Fruit fly (Drosophila melanogaster) whole organism, embryonic: ENCODE measurements around the gene shv.

Experiments used
- Abd-B ChIP-seq: fragments of 200-800 bp; sonication (Bioruptor generic); optimal IDR thresholded peaks from 2 replicates; lab custom pipeline; 2018; ENCODE audit warnings: missing biosample characterization, mild to moderate bottlenecking, missing genetic modification characterization, moderate library complexity
- Atf-2 ChIP-seq: fragments of 200-800 bp; sonication (Bioruptor generic); optimal IDR thresholded peaks from 2 replicates; lab custom pipeline; 2016; ENCODE audit warnings: missing biosample characterization, missing genetic modification characterization
- CG1233 ChIP-seq: fragments of 200-800 bp; sonication (Bioruptor generic); optimal IDR thresholded peaks from 4 replicates; lab custom pipeline; 2018; ENCODE audit warnings: missing biosample characterization, mild to moderate bottlenecking, missing genetic modification characterization
- CG14441 ChIP-seq: fragments of 200-800 bp; sonication (Bioruptor generic); IDR thresholded peaks from 2 replicates; pipeline ENCODE4 v1.3.6; 2022; ENCODE audit warnings: missing biosample characterization, missing genetic modification characterization
- CG15011 ChIP-seq: fragments of 200-800 bp; sonication (Bioruptor generic); optimal IDR thresholded peaks from 3 replicates; lab custom pipeline; 2018; ENCODE audit warnings: missing biosample characterization, mild to moderate bottlenecking, missing genetic modification characterization
- CG17359 ChIP-seq: fragments of 200-800 bp; sonication (Bioruptor generic); optimal IDR thresholded peaks from 3 replicates; lab custom pipeline; 2018; ENCODE audit warnings: missing biosample characterization, mild to moderate bottlenecking, missing genetic modification characterization, moderate library complexity
- CG2129 ChIP-seq: fragments of 200-800 bp; sonication (Bioruptor generic); IDR thresholded peaks from 2 replicates; pipeline ENCODE4 v1.3.6; 2022; ENCODE audit warnings: missing biosample characterization, missing genetic modification characterization; ENCODE audit not compliant: partially characterized antibody
- CG32532 ChIP-seq: fragments of 200-800 bp; sonication (Bioruptor generic); IDR thresholded peaks from 2 replicates; pipeline ENCODE4 v1.3.6; 2022; ENCODE audit warnings: missing biosample characterization, missing genetic modification characterization
- CG3726 ChIP-seq: fragments of 200-800 bp; sonication (Bioruptor generic); IDR thresholded peaks from 3 replicates; pipeline ENCODE4, ENCODE4 v1.3.6; 2022; ENCODE audit warnings: missing biosample characterization, missing genetic modification characterization
- CG5245 ChIP-seq: fragments of 200-800 bp; sonication (Bioruptor generic); optimal IDR thresholded peaks from 3 replicates; lab custom pipeline; 2016; ENCODE audit warnings: missing biosample characterization, missing genetic modification characterization
- Drgx ChIP-seq: fragments of 200-800 bp; sonication (Bioruptor generic); IDR thresholded peaks from 2 replicates; pipeline ENCODE4 v1.3.6; 2022; ENCODE audit warnings: missing biosample characterization, missing genetic modification characterization
- HHEX ChIP-seq: fragments of 200-800 bp; sonication (Bioruptor generic); optimal IDR thresholded peaks from 3 replicates; lab custom pipeline; 2017; ENCODE audit warnings: missing biosample characterization, mild to moderate bottlenecking, missing genetic modification characterization, missing genetic modification reagents
- Hr51 ChIP-seq, 2 experiments: fragments of 200-800 bp; sonication (Bioruptor generic); optimal IDR thresholded peaks; 2 replicates in 1 of 2; 3 replicates in 1 of 2; lab custom pipeline; 2016 to 2018; ENCODE audit warnings: missing biosample characterization in 2 of 2, missing genetic modification characterization in 2 of 2, mild to moderate bottlenecking in 1 of 2, moderate library complexity in 1 of 2
- MBD-R2 ChIP-seq: fragments of 200-800 bp; sonication (Bioruptor generic); IDR thresholded peaks from 2 replicates; pipeline ENCODE4 v1.3.6; 2022; ENCODE audit warnings: missing biosample characterization, missing genetic modification characterization
- Nf-YA ChIP-seq: fragments of 200-800 bp; sonication (Bioruptor generic); IDR thresholded peaks from 2 replicates; pipeline ENCODE4 v1.3.6; 2022; ENCODE audit warnings: missing biosample characterization, missing genetic modification characterization
- Pdp1 ChIP-seq, 2 experiments: fragments of 200-800 bp; sonication (Bioruptor generic); optimal IDR thresholded peaks; 3 replicates each; lab custom pipeline; 2016; ENCODE audit warnings: missing biosample characterization in 2 of 2, missing genetic modification characterization in 2 of 2, mild to moderate bottlenecking in 1 of 2, moderate library complexity in 1 of 2
- Poxn ChIP-seq: fragments of 200-800 bp; sonication (Bioruptor generic); IDR thresholded peaks from 2 replicates; pipeline ENCODE4 v1.3.6; 2022; ENCODE audit warnings: missing biosample characterization, missing genetic modification characterization
- Ravus ChIP-seq: fragments of 200-800 bp; sonication (Bioruptor generic); IDR thresholded peaks from 2 replicates; pipeline ENCODE4 v1.3.6; 2022; ENCODE audit warnings: missing biosample characterization, missing genetic modification characterization
- Sry-δ ChIP-seq: fragments of 200-800 bp; sonication (Bioruptor generic); optimal IDR thresholded peaks from 2 replicates; lab custom pipeline; 2016; ENCODE audit warnings: missing biosample characterization, missing genetic modification characterization
- Trl ChIP-seq, 3 experiments: fragments of >200 bp in 2 of 3; fragments of 200-800 bp in 1 of 3; sonication (Bioruptor generic) in 1 of 3; optimal IDR thresholded peaks; 2 replicates in 1 of 3; 3 replicates in 2 of 3; lab custom pipeline; 2016 to 2017; ENCODE audit warnings: missing biosample characterization in 1 of 3, missing genetic modification characterization in 1 of 3
- ac ChIP-seq: fragments of 200-800 bp; sonication (Bioruptor generic); optimal IDR thresholded peaks from 3 replicates; lab custom pipeline; 2017; ENCODE audit warnings: missing biosample characterization, mild to moderate bottlenecking, missing genetic modification characterization
- bab2 ChIP-seq: fragments of 200-800 bp; sonication (Bioruptor generic); optimal IDR thresholded peaks from 2 replicates; lab custom pipeline; 2016; ENCODE audit warnings: missing biosample characterization, missing genetic modification characterization
- bowl ChIP-seq: fragments of 200-800 bp; sonication (Bioruptor generic); IDR thresholded peaks from 2 replicates; pipeline ENCODE4 v1.3.6; 2022; ENCODE audit warnings: missing biosample characterization, missing genetic modification characterization
- cg ChIP-seq: fragments of 200-800 bp; sonication (Bioruptor generic); optimal IDR thresholded peaks from 3 replicates; lab custom pipeline; 2019; ENCODE audit warnings: missing biosample characterization, mild to moderate bottlenecking, missing genetic modification characterization, moderate library complexity
- chinmo ChIP-seq: fragments of 200-800 bp; sonication (Bioruptor generic); IDR thresholded peaks from 4 replicates; pipeline ENCODE4 v1.3.6; 2022; ENCODE audit warnings: missing biosample characterization, missing genetic modification characterization; ENCODE audit not compliant: partially characterized antibody
- crol ChIP-seq: fragments of 200-800 bp; sonication (Bioruptor generic); IDR thresholded peaks from 2 replicates; pipeline ENCODE4 v1.3.6; 2022; ENCODE audit warnings: missing biosample characterization, missing genetic modification characterization
- dan ChIP-seq: fragments of 200-800 bp; sonication (Bioruptor generic); IDR thresholded peaks from 2 replicates; pipeline ENCODE4 v1.3.6; 2022; ENCODE audit warnings: missing biosample characterization, missing genetic modification characterization
- emc ChIP-seq: fragments of 200-800 bp; sonication (Bioruptor generic); optimal IDR thresholded peaks from 2 replicates; lab custom pipeline; 2016; ENCODE audit warnings: missing biosample characterization, missing genetic modification characterization
- grn ChIP-seq: fragments of 200-800 bp; sonication (Bioruptor generic); optimal IDR thresholded peaks from 3 replicates; lab custom pipeline; 2017; ENCODE audit warnings: missing biosample characterization, missing genetic modification characterization
- gro ChIP-seq: fragments of 200-800 bp; sonication (Bioruptor generic); optimal IDR thresholded peaks from 2 replicates; lab custom pipeline; 2016; ENCODE audit warnings: missing biosample characterization, missing genetic modification characterization
- kah ChIP-seq: fragments of 200-800 bp; sonication (Bioruptor generic); optimal IDR thresholded peaks from 2 replicates; lab custom pipeline; 2018; ENCODE audit warnings: missing biosample characterization, mild to moderate bottlenecking, missing genetic modification characterization
- knrl ChIP-seq: fragments of 200-800 bp; sonication (Bioruptor generic); IDR thresholded peaks from 3 replicates; pipeline ENCODE4 v1.3.6; 2022; ENCODE audit warnings: missing biosample characterization, missing genetic modification characterization; ENCODE audit not compliant: partially characterized antibody
- lab ChIP-seq: fragments of 200-800 bp; sonication (Bioruptor generic); optimal IDR thresholded peaks from 3 replicates; lab custom pipeline; 2017; ENCODE audit warnings: missing biosample characterization, missing genetic modification characterization, mild to moderate bottlenecking, moderate library complexity, missing genetic modification reagents
- lmd ChIP-seq: fragments of 200-800 bp; sonication (Bioruptor generic); IDR thresholded peaks from 2 replicates; pipeline ENCODE4 v1.3.6; 2022; ENCODE audit warnings: missing biosample characterization, missing genetic modification characterization
- sug ChIP-seq: fragments of 200-800 bp; optimal IDR thresholded peaks from 2 replicates; lab custom pipeline; 2019; ENCODE audit warnings: missing biosample characterization, mild to moderate bottlenecking, missing genetic modification characterization, moderate library complexity
- tin ChIP-seq: fragments of 200-800 bp; sonication (Bioruptor generic); optimal IDR thresholded peaks from 3 replicates; lab custom pipeline; 2016; ENCODE audit warnings: missing biosample characterization, missing genetic modification characterization
- unpg ChIP-seq: fragments of 200-800 bp; sonication (Bioruptor generic); optimal IDR thresholded peaks from 3 replicates; lab custom pipeline; 2018; ENCODE audit warnings: missing biosample characterization, mild to moderate bottlenecking, missing genetic modification characterization, moderate library complexity
- vnd ChIP-seq: fragments of 200-800 bp; sonication (Bioruptor generic); IDR thresholded peaks from 3 replicates; pipeline ENCODE4 v1.3.6; 2022; ENCODE audit warnings: missing biosample characterization, missing genetic modification characterization; ENCODE audit not compliant: partially characterized antibody
- wor ChIP-seq: fragments of 200-800 bp; sonication (Bioruptor generic); IDR thresholded peaks from 2 replicates; pipeline ENCODE4 v1.3.6; 2022; ENCODE audit warnings: missing biosample characterization, missing genetic modification characterization
- z ChIP-seq: fragments of 200-800 bp; sonication (Bioruptor generic); IDR thresholded peaks from 3 replicates; pipeline ENCODE4 v1.3.6; 2022; ENCODE audit warnings: missing biosample characterization, missing genetic modification characterization

shv gene

dm6 chr2L:497657-498473 lies 45.0 kb downstream of the shv start (continued):
- no peak for TF ChIP-seq CG3726 (GFP tag; lab: Robert Waterston, UW)
- TF ChIP-seq CG5245 (GFP tag; lab: Kevin White, UChicago): no peak

DNA sequence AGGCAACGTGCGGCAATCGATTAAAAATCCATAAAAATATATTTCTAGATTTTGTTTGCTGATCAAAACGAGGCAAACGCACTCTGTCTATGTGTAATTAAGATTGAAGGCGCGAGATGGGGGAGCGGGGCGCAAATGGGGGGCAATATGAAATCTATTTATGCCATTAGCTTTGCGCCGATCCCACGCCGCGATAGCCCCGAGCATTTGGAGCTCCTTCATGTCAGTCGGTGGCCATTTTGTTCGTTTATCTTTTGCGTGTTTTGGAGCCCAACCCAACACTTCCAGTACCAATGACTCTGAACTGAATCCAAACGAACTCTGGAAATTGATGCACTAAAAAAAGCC lies 45.5 kb downstream of the shv start:
- TF ChIP-seq gro: no peak
- TF ChIP-seq z (GFP tag; lab: Robert Waterston, UW): no peak
- TF ChIP-seq grn: peak; percentile 90
- 0 out of 2 replicates have a peak, but pooled peaks have one; percentile 1 for TF ChIP-seq MBD-R2 (GFP tag; lab: Robert Waterston, UW)
- TF ChIP-seq sug (tag; lab: Kevin White, UChicago): peak; percentile 37
- TF ChIP-seq knrl (GFP tag; lab: Robert Waterston, UW): no peak
- TF ChIP-seq vnd (GFP tag; lab: Robert Waterston, UW): no peak
- TF ChIP-seq CG2129: no peak
- no peak for TF ChIP-seq Ravus (GFP tag; lab: Robert Waterston, UW)
- no peak for TF ChIP-seq CG17359
- TF ChIP-seq Drgx (GFP tag; lab: Robert Waterston, UW): no peak
- TF ChIP-seq chinmo: peak; percentile 55; the same call in 1 of the 4 replicates
- no peak for TF ChIP-seq tin (GFP tag; lab: Kevin White, UChicago)
- no peak for TF ChIP-seq kah (GFP tag; lab: Kevin White, UChicago)
- no peak for TF ChIP-seq CG14441
- TF ChIP-seq CG15011 (GFP tag; lab: Kevin White, UChicago): no peak
- TF ChIP-seq CG1233 (GFP tag; lab: Kevin White, UChicago): no peak
- no peak for TF ChIP-seq dan (GFP tag; lab: Robert Waterston, UW)
- no peak for TF ChIP-seq Trl (optimal IDR thresholded peaks at IDR 0.05; lab: Kevin White, UChicago)
- TF ChIP-seq Trl (GFP tag; optimal IDR thresholded peaks at IDR 0.05; lab: Kevin White, UChicago): no peak
- no peak for TF ChIP-seq ac
- TF ChIP-seq Pdp1 (GFP tag; optimal IDR thresholded peaks at IDR 0.05; lab: Kevin White, UChicago): no peak
- no peak for TF ChIP-seq emc (GFP tag; lab: Kevin White, UChicago)
- 0 out of 2 replicates have a peak, but pooled peaks have one; percentile 11 for TF ChIP-seq Nf-YA (GFP tag; lab: Robert Waterston, UW)
- TF ChIP-seq Hr51 (GFP tag; optimal IDR thresholded peaks at IDR 0.05; lab: Kevin White, UChicago): no peak
- no peak for TF ChIP-seq unpg (GFP tag; lab: Kevin White, UChicago)
- TF ChIP-seq Atf-2 (GFP tag; lab: Kevin White, UChicago): no peak
- TF ChIP-seq wor (GFP tag; lab: Robert Waterston, UW): no peak
- peak; percentile 76 for TF ChIP-seq lab
- TF ChIP-seq cg: no peak
- TF ChIP-seq Abd-B (GFP tag; lab: Kevin White, UChicago): no peak
- TF ChIP-seq crol: peak; percentile 74
- TF ChIP-seq CG32532 (GFP tag; lab: Robert Waterston, UW): no peak
- no peak for TF ChIP-seq HHEX (GFP tag; lab: Kevin White, UChicago)
- no peak for TF ChIP-seq bowl (GFP tag; lab: Robert Waterston, UW)
- no peak for TF ChIP-seq Sry-δ
- no peak for TF ChIP-seq bab2 (GFP tag; lab: Kevin White, UChicago)
- no peak for TF ChIP-seq Poxn (GFP tag; lab: Robert Waterston, UW)
- TF ChIP-seq lmd (GFP tag; lab: Robert Waterston, UW): no peak
- TF ChIP-seq, all 482 proteins: peak for 7
